Fruit fly (Drosophila melanogaster) whole organism, embryonic: ENCODE measurements around the gene CRAT.

Experiments used
- Aef1 ChIP-seq: fragments of 200-800 bp; sonication (Bioruptor generic); IDR thresholded peaks from 3 replicates; pipeline ENCODE4 v1.3.6; 2022; ENCODE audit warnings: missing biosample characterization, missing genetic modification characterization
- Antp ChIP-seq: fragments of 200-800 bp; sonication (Bioruptor generic); optimal IDR thresholded peaks from 3 replicates; lab custom pipeline; 2016; ENCODE audit warnings: missing biosample characterization, missing genetic modification characterization
- Asciz ChIP-seq: fragments of 200-800 bp; sonication (Bioruptor generic); optimal IDR thresholded peaks from 2 replicates; lab custom pipeline; 2017; ENCODE audit warnings: missing biosample characterization, mild to moderate bottlenecking, missing genetic modification characterization, missing genetic modification reagents
- Atf6 ChIP-seq: fragments of 200-800 bp; sonication (Bioruptor generic); IDR thresholded peaks from 2 replicates; pipeline ENCODE4 v1.3.6; 2022; ENCODE audit warnings: missing biosample characterization, missing genetic modification characterization
- CG11398 ChIP-seq: fragments of 200-800 bp; sonication (Bioruptor generic); optimal IDR thresholded peaks from 2 replicates; lab custom pipeline; 2016; ENCODE audit warnings: missing biosample characterization, missing genetic modification characterization
- CG13123 ChIP-seq: fragments of 200-800 bp; sonication (Bioruptor generic); optimal IDR thresholded peaks from 2 replicates; lab custom pipeline; 2016; ENCODE audit warnings: missing biosample characterization, missing genetic modification characterization
- CG14710 ChIP-seq: fragments of 200-800 bp; sonication (Bioruptor generic); optimal IDR thresholded peaks from 3 replicates; lab custom pipeline; 2019; ENCODE audit warnings: missing biosample characterization, mild to moderate bottlenecking, missing genetic modification characterization, moderate library complexity
- CG15011 ChIP-seq: fragments of 200-800 bp; sonication (Bioruptor generic); optimal IDR thresholded peaks from 3 replicates; lab custom pipeline; 2018; ENCODE audit warnings: missing biosample characterization, mild to moderate bottlenecking, missing genetic modification characterization
- CG15479 ChIP-seq: fragments of 200-800 bp; sonication (Bioruptor generic); optimal IDR thresholded peaks from 3 replicates; lab custom pipeline; 2019; ENCODE audit warnings: missing biosample characterization, mild to moderate bottlenecking, missing genetic modification characterization, moderate library complexity
- CG1647 ChIP-seq: fragments of 200-800 bp; sonication (Bioruptor generic); optimal IDR thresholded peaks from 3 replicates; lab custom pipeline; 2016; ENCODE audit warnings: missing biosample characterization, missing genetic modification characterization
- CG17328 ChIP-seq: fragments of 200-800 bp; sonication (Bioruptor generic); IDR thresholded peaks from 2 replicates; pipeline ENCODE4 v1.3.6; 2022; ENCODE audit warnings: missing biosample characterization, missing genetic modification characterization
- CG18599 ChIP-seq: fragments of 200-800 bp; sonication (Bioruptor generic); optimal IDR thresholded peaks from 3 replicates; lab custom pipeline; 2017; ENCODE audit warnings: missing biosample characterization, missing genetic modification characterization, mild to moderate bottlenecking, moderate library complexity, missing genetic modification reagents
- CG30020 ChIP-seq: fragments of 200-800 bp; optimal IDR thresholded peaks from 2 replicates; lab custom pipeline; 2019; ENCODE audit warnings: missing biosample characterization, mild to moderate bottlenecking, missing genetic modification characterization, moderate library complexity
- CG30403 ChIP-seq: fragments of 200-800 bp; sonication (Bioruptor generic); optimal IDR thresholded peaks from 3 replicates; lab custom pipeline; 2016; ENCODE audit warnings: missing biosample characterization, missing genetic modification characterization
- CG31365 ChIP-seq: fragments of 200-800 bp; sonication (Bioruptor generic); optimal IDR thresholded peaks from 2 replicates; lab custom pipeline; 2018; ENCODE audit warnings: missing biosample characterization, mild to moderate bottlenecking, missing genetic modification characterization
- CG32532 ChIP-seq: fragments of 200-800 bp; sonication (Bioruptor generic); IDR thresholded peaks from 2 replicates; pipeline ENCODE4 v1.3.6; 2022; ENCODE audit warnings: missing biosample characterization, missing genetic modification characterization
- CG32767 ChIP-seq: fragments of 200-800 bp; sonication (Bioruptor generic); IDR thresholded peaks from 2 replicates; pipeline ENCODE4 v1.3.6; 2022; ENCODE audit warnings: missing biosample characterization, missing genetic modification characterization
- CG32772 ChIP-seq: fragments of 200-800 bp; sonication (Bioruptor generic); IDR thresholded peaks from 2 replicates; pipeline ENCODE4 v1.3.6; 2022; ENCODE audit warnings: missing biosample characterization, missing genetic modification characterization
- CG3407 ChIP-seq: fragments of 200-800 bp; sonication (Bioruptor generic); optimal IDR thresholded peaks from 2 replicates; lab custom pipeline; 2018; ENCODE audit warnings: missing biosample characterization, mild to moderate bottlenecking, missing genetic modification characterization
- CG3838 ChIP-seq: fragments of 200-800 bp; sonication (Bioruptor generic); optimal IDR thresholded peaks from 3 replicates; lab custom pipeline; 2016; ENCODE audit warnings: missing biosample characterization, missing genetic modification characterization
- CG4404 ChIP-seq: fragments of 200-800 bp; sonication (Bioruptor generic); IDR thresholded peaks from 2 replicates; pipeline ENCODE4 v1.3.6; 2022; ENCODE audit warnings: missing biosample characterization, missing genetic modification characterization
- CG4424 ChIP-seq: fragments of 200-800 bp; sonication (Bioruptor generic); optimal IDR thresholded peaks from 3 replicates; lab custom pipeline; 2016; ENCODE audit warnings: missing biosample characterization, missing genetic modification characterization
- CG4730 ChIP-seq: fragments of 200-800 bp; sonication (Bioruptor generic); IDR thresholded peaks from 2 replicates; pipeline ENCODE4 v1.3.6; 2022; ENCODE audit warnings: missing biosample characterization, missing genetic modification characterization
- CG4854 ChIP-seq: fragments of 200-800 bp; sonication (Bioruptor generic); optimal IDR thresholded peaks from 2 replicates; lab custom pipeline; 2016; ENCODE audit warnings: missing biosample characterization, missing genetic modification characterization, inconsistent platforms
- CG7963 ChIP-seq: fragments of 200-800 bp; sonication (Bioruptor generic); IDR thresholded peaks from 3 replicates; pipeline ENCODE4 v1.3.6; 2022; ENCODE audit warnings: missing biosample characterization, missing genetic modification characterization; ENCODE audit not compliant: partially characterized antibody
- CG9932 ChIP-seq: fragments of 200-800 bp; sonication (Bioruptor generic); IDR thresholded peaks from 2 replicates; pipeline ENCODE4 v1.3.6; 2022; ENCODE audit warnings: missing biosample characterization, missing genetic modification characterization
- CrebB ChIP-seq: fragments of 200-800 bp; sonication (Bioruptor generic); optimal IDR thresholded peaks from 3 replicates; lab custom pipeline; 2018; ENCODE audit warnings: missing biosample characterization, mild to moderate bottlenecking, missing genetic modification characterization
- Fer3 ChIP-seq: fragments of 200-800 bp; sonication (Bioruptor generic); optimal IDR thresholded peaks from 2 replicates; lab custom pipeline; 2018; ENCODE audit warnings: missing biosample characterization, mild to moderate bottlenecking, missing genetic modification characterization, moderate library complexity
- Hey ChIP-seq: fragments of 200-800 bp; sonication (Bioruptor generic); optimal IDR thresholded peaks from 3 replicates; lab custom pipeline; 2018; ENCODE audit warnings: missing biosample characterization, mild to moderate bottlenecking, missing genetic modification characterization
- HmgD ChIP-seq: fragments of 200-800 bp; sonication (Bioruptor generic); optimal IDR thresholded peaks from 3 replicates; lab custom pipeline; 2016; ENCODE audit warnings: missing biosample characterization, missing genetic modification characterization
- MTF-1 ChIP-seq: fragments of 200-800 bp; sonication (Bioruptor generic); optimal IDR thresholded peaks from 2 replicates; lab custom pipeline; 2018; ENCODE audit warnings: missing biosample characterization, mild to moderate bottlenecking, missing genetic modification characterization, borderline replicate concordance
- Poxn ChIP-seq: fragments of 200-800 bp; sonication (Bioruptor generic); IDR thresholded peaks from 2 replicates; pipeline ENCODE4 v1.3.6; 2022; ENCODE audit warnings: missing biosample characterization, missing genetic modification characterization
- Sry-β ChIP-seq: fragments of 200-800 bp; sonication (Bioruptor generic); optimal IDR thresholded peaks from 2 replicates; lab custom pipeline; 2018; ENCODE audit warnings: missing biosample characterization, mild to moderate bottlenecking, missing genetic modification characterization, moderate library complexity
- Taf1 ChIP-seq: fragments of 200-800 bp; sonication (Bioruptor generic); IDR thresholded peaks from 2 replicates; pipeline ENCODE4 v1.3.6; 2022; ENCODE audit warnings: missing biosample characterization, missing genetic modification characterization
- al ChIP-seq: fragments of 200-800 bp; sonication (Bioruptor generic); IDR thresholded peaks from 2 replicates; pipeline ENCODE4 v1.3.6; 2022; ENCODE audit warnings: missing biosample characterization, missing genetic modification characterization
- ase ChIP-seq: fragments of 200-800 bp; sonication (Bioruptor generic); IDR thresholded peaks from 3 replicates; pipeline ENCODE4 v1.3.6; 2022; ENCODE audit warnings: missing biosample characterization, missing genetic modification characterization
- cwo ChIP-seq: fragments of 200-800 bp; sonication (Bioruptor generic); optimal IDR thresholded peaks from 3 replicates; lab custom pipeline; 2017; ENCODE audit warnings: missing biosample characterization, missing genetic modification characterization, mild to moderate bottlenecking, moderate library complexity, missing genetic modification reagents
- dmrt99B ChIP-seq: fragments of 200-800 bp; sonication (Bioruptor generic); optimal IDR thresholded peaks from 2 replicates; lab custom pipeline; 2018; ENCODE audit warnings: missing biosample characterization, mild to moderate bottlenecking, missing genetic modification characterization, moderate library complexity
- fd96Cb ChIP-seq: fragments of 200-800 bp; sonication (Bioruptor generic); optimal IDR thresholded peaks from 2 replicates; lab custom pipeline; 2018; ENCODE audit warnings: missing biosample characterization, mild to moderate bottlenecking, missing genetic modification characterization, moderate library complexity
- lbe ChIP-seq: fragments of 200-800 bp; sonication (Bioruptor generic); optimal IDR thresholded peaks from 2 replicates; lab custom pipeline; 2016; ENCODE audit warnings: missing biosample characterization, mild to moderate bottlenecking, missing genetic modification characterization
- mam ChIP-seq: fragments of 200-800 bp; sonication (Bioruptor generic); optimal IDR thresholded peaks from 3 replicates; lab custom pipeline; 2016; ENCODE audit warnings: missing biosample characterization, missing genetic modification characterization
- nau ChIP-seq: fragments of 200-800 bp; sonication (Bioruptor generic); optimal IDR thresholded peaks from 3 replicates; lab custom pipeline; 2017; ENCODE audit warnings: missing biosample characterization, mild to moderate bottlenecking, missing genetic modification characterization, missing genetic modification reagents
- pzg ChIP-seq: fragments of 200-800 bp; sonication (Bioruptor generic); optimal IDR thresholded peaks from 3 replicates; lab custom pipeline; 2018; ENCODE audit warnings: missing biosample characterization, mild to moderate bottlenecking, missing genetic modification characterization, moderate library complexity
- rib ChIP-seq: fragments of 200-800 bp; sonication (Bioruptor generic); IDR thresholded peaks from 2 replicates; pipeline ENCODE4 v1.3.6; 2022; ENCODE audit warnings: missing biosample characterization, missing genetic modification characterization
- sqz ChIP-seq: fragments of 200-800 bp; sonication (Bioruptor generic); optimal IDR thresholded peaks from 3 replicates; lab custom pipeline; 2018; ENCODE audit warnings: missing biosample characterization, mild to moderate bottlenecking, missing genetic modification characterization
- sr ChIP-seq: fragments of 200-800 bp; sonication (Bioruptor generic); IDR thresholded peaks from 3 replicates; pipeline ENCODE4 v1.3.6; 2022; ENCODE audit warnings: missing biosample characterization, missing genetic modification characterization
- sug ChIP-seq: fragments of 200-800 bp; optimal IDR thresholded peaks from 2 replicates; lab custom pipeline; 2019; ENCODE audit warnings: missing biosample characterization, mild to moderate bottlenecking, missing genetic modification characterization, moderate library complexity
- vnd ChIP-seq: fragments of 200-800 bp; sonication (Bioruptor generic); IDR thresholded peaks from 3 replicates; pipeline ENCODE4 v1.3.6; 2022; ENCODE audit warnings: missing biosample characterization, missing genetic modification characterization; ENCODE audit not compliant: partially characterized antibody
- wdn ChIP-seq: fragments of 200-800 bp; sonication (Bioruptor generic); IDR thresholded peaks from 2 replicates; pipeline ENCODE4 v1.3.6; 2022; ENCODE audit warnings: missing biosample characterization, missing genetic modification characterization
- wor ChIP-seq: fragments of 200-800 bp; sonication (Bioruptor generic); IDR thresholded peaks from 2 replicates; pipeline ENCODE4 v1.3.6; 2022; ENCODE audit warnings: missing biosample characterization, missing genetic modification characterization

Gene CRAT

dm6 chr3R:6423984-6424602 lies 48.2 kb upstream of the CRAT start (continued):
- TF ChIP-seq Atf6 (GFP tag; lab: Robert Waterston, UW) (peak; percentile 91), CG4404 (GFP tag; lab: Robert Waterston, UW) (peak; percentile 92), CG3407 (peak; percentile 74), CG4730 (peak; percentile 85), mam (GFP tag; lab: Kevin White, UChicago) (peak; percentile 95), CG11398 (GFP tag; lab: Kevin White, UChicago) (peak; percentile 89), wor (GFP tag; lab: Robert Waterston, UW) (peak; percentile 88), fd96Cb (tag; lab: Kevin White, UChicago) (peak; percentile 88), Sry-β (GFP tag; lab: Kevin White, UChicago) (peak; percentile 41), lbe (GFP tag; lab: Kevin White, UChicago) (peak; percentile 97), al (GFP tag; lab: Robert Waterston, UW) (peak; percentile 83), nau (GFP tag; lab: Kevin White, UChicago) (peak; percentile 81), CG13123 (GFP tag; lab: Kevin White, UChicago) (peak; percentile 60), sr (GFP tag; lab: Robert Waterston, UW) (peak; percentile 64; the same call in 2 of the 3 replicates), CG3838 (no peak), CrebB (tag; lab: Kevin White, UChicago) (peak; percentile 91), CG18599 (GFP tag; lab: Kevin White, UChicago) (peak; percentile 97), Poxn (GFP tag; lab: Robert Waterston, UW) (peak; percentile 71), CG30020 (tag; lab: Kevin White, UChicago) (peak; percentile 51), Taf1 (GFP tag; lab: Robert Waterston, UW) (peak; percentile 76), CG17328 (GFP tag; lab: Robert Waterston, UW) (peak; percentile 94), CG9932 (GFP tag; lab: Robert Waterston, UW) (peak; percentile 89), wdn (peak; percentile 88), CG32767 (peak; percentile 83), rib (GFP tag; lab: Robert Waterston, UW) (peak; percentile 73), CG30403 (GFP tag; lab: Kevin White, UChicago) (peak; percentile 94), CG32772 (GFP tag; lab: Robert Waterston, UW) (peak; percentile 84), Asciz (peak; percentile 60), CG15011 (GFP tag; lab: Kevin White, UChicago) (peak; percentile 76), pzg (GFP tag; lab: Kevin White, UChicago) (peak; percentile 16), CG15479 (GFP tag; lab: Kevin White, UChicago) (peak; percentile 27), CG4854 (GFP tag; lab: Kevin White, UChicago) (peak; percentile 83), CG14710 (peak; percentile 85), CG7963 (GFP tag; lab: Robert Waterston, UW) (no peak), cwo (GFP tag; lab: Kevin White, UChicago) (peak; percentile 88), Antp (peak; percentile 96), MTF-1 (peak; percentile 78), HmgD (peak; percentile 95), dmrt99B (peak; percentile 90), sug (tag; lab: Kevin White, UChicago) (peak; percentile 75), CG1647 (GFP tag; lab: Kevin White, UChicago) (peak; percentile 84), ase (GFP tag; lab: Robert Waterston, UW) (peak; percentile 76), CG4424 (GFP tag; lab: Kevin White, UChicago) (peak; percentile 93), Aef1 (GFP tag; lab: Robert Waterston, UW) (peak; percentile 85), Hey (tag; lab: Kevin White, UChicago) (peak; percentile 70), vnd (no peak), CG32532 (GFP tag; lab: Robert Waterston, UW) (peak; percentile 89), sqz (GFP tag; lab: Kevin White, UChicago) (peak; percentile 47), Fer3 (peak; percentile 90), CG31365 (tag; lab: Kevin White, UChicago) (peak; percentile 79)
